Worm (Caenorhabditis elegans) whole organism, L4 larva: ENCODE measurements around the gene npr-27.

Source experiments
- fkh-10 ChIP-seq: fragments of 150-350 bp; optimal IDR thresholded peaks from 2 replicates; lab custom pipeline; 2014; ENCODE audit warnings: missing biosample characterization, missing genetic modification reagents, missing genetic modification characterization
- lin-39 ChIP-seq: fragments of 150-350 bp; optimal IDR thresholded peaks from 2 replicates; lab custom pipeline; 2014; ENCODE audit warnings: missing biosample characterization, missing genetic modification reagents, missing genetic modification characterization
- nhr-102 ChIP-seq: sonication (generic microtip); optimal IDR thresholded peaks from 2 replicates; lab custom pipeline; 2016; ENCODE audit warnings: mild to moderate bottlenecking, missing genetic modification characterization, moderate library complexity, missing compliant biosample characterization
- pqm-1 ChIP-seq: sonication (generic microtip); optimal IDR thresholded peaks from 2 replicates; lab custom pipeline; 2017; ENCODE audit warnings: missing biosample characterization, missing genetic modification characterization
- unc-62 ChIP-seq, 3 experiments: fragments of 150-350 bp in 1 of 3; sonication (generic microtip); optimal IDR thresholded peaks in 2 of 3; peaks in 1 of 3; 1 replicate in 1 of 3; 2 replicates in 2 of 3; lab custom pipeline; 2014 to 2017; ENCODE audit warnings: missing biosample characterization in 3 of 3, missing genetic modification characterization in 3 of 3, missing genetic modification reagents in 3 of 3, missing genotype in 1 of 3

ce11 chrIV:7318900-7319299, 13.5 kb downstream of the npr-27 start:
- no peak for TF ChIP-seq pqm-1
- TF ChIP-seq lin-39 (tag; lab: Kevin White, UChicago), result no peak
- TF ChIP-seq unc-62 (GFP tag; optimal IDR thresholded peaks at IDR 0.05 in 1 of 2; lab: Kevin White, UChicago), result peak in 1 of 2 experiments; percentile 90
- no peak for TF ChIP-seq unc-62 (tag; optimal IDR thresholded peaks at IDR 0.05; lab: Kevin White, UChicago)
- no peak for TF ChIP-seq nhr-102 (tag; lab: Kevin White, UChicago)
- no peak for TF ChIP-seq fkh-10 (GFP tag; lab: Kevin White, UChicago)
